Worm (Caenorhabditis elegans) whole organism, L3 larva: ENCODE data around the gene Y70G10A.4.
A peak's percentile ranks its signal among the peaks of the same experiment; 100 is the strongest.

Experiments
- ZK546.5 ChIP-seq: sonication (generic microtip); optimal IDR thresholded peaks from 2 replicates; lab custom pipeline; 2017; ENCODE audit warnings: missing biosample characterization, missing genetic modification characterization
- aly-2 ChIP-seq: fragments of 150-350 bp; optimal IDR thresholded peaks from 2 replicates; lab custom pipeline; 2014; ENCODE audit warnings: missing biosample characterization, missing genetic modification characterization
- ceh-28 ChIP-seq: fragments of 150-350 bp; optimal IDR thresholded peaks from 2 replicates; lab custom pipeline; 2014; ENCODE audit warnings: missing biosample characterization, missing genetic modification reagents, missing genetic modification characterization
- ceh-9 ChIP-seq: sonication (generic microtip); optimal IDR thresholded peaks from 2 replicates; lab custom pipeline; 2018; ENCODE audit warnings: missing biosample characterization, missing genetic modification characterization
- daf-12 ChIP-seq: fragments of 150-350 bp; optimal IDR thresholded peaks from 2 replicates; lab custom pipeline; 2014; ENCODE audit warnings: missing biosample characterization, missing genetic modification reagents, missing genetic modification characterization
- egl-27 ChIP-seq: sonication (generic microtip); optimal IDR thresholded peaks from 4 replicates; lab custom pipeline; 2017; ENCODE audit warnings: missing biosample characterization, missing genetic modification reagents, missing genetic modification characterization
- egl-5 ChIP-seq: fragments of 150-350 bp; optimal IDR thresholded peaks from 2 replicates; lab custom pipeline; 2017; ENCODE audit warnings: missing biosample characterization, missing genetic modification reagents, missing genetic modification characterization, inconsistent platforms
- elt-2 ChIP-seq: sonication (generic microtip); optimal IDR thresholded peaks from 2 replicates; lab custom pipeline; 2016; ENCODE audit warnings: missing genetic modification reagents, mild to moderate bottlenecking, missing genetic modification characterization, missing compliant biosample characterization
- elt-3 ChIP-seq, 3 experiments: fragments of 150-350 bp in 1 of 3; sonication (generic microtip) in 2 of 3; optimal IDR thresholded peaks; 2 replicates in 2 of 3; 4 replicates in 1 of 3; lab custom pipeline; 2014 to 2017; ENCODE audit warnings: missing biosample characterization in 3 of 3, missing genetic modification characterization in 3 of 3
- fkh-2 ChIP-seq: fragments of 150-350 bp; optimal IDR thresholded peaks from 2 replicates; lab custom pipeline; 2014; ENCODE audit warnings: missing biosample characterization, missing genetic modification reagents, missing genetic modification characterization
- fos-1 ChIP-seq: fragments of 150-350 bp; optimal IDR thresholded peaks from 2 replicates; lab custom pipeline; 2014; ENCODE audit warnings: missing biosample characterization, missing genetic modification characterization
- hmg-11 ChIP-seq: sonication (generic microtip); optimal IDR thresholded peaks from 2 replicates; lab custom pipeline; 2016; ENCODE audit warnings: missing genetic modification characterization, missing compliant biosample characterization
- jun-1 ChIP-seq: fragments of 150-350 bp; optimal IDR thresholded peaks from 2 replicates; lab custom pipeline; 2014; ENCODE audit warnings: missing biosample characterization, missing genetic modification reagents, missing genetic modification characterization
- lin-39 ChIP-seq: fragments of 150-350 bp; optimal IDR thresholded peaks from 2 replicates; lab custom pipeline; 2018; ENCODE audit warnings: missing biosample characterization, missing genetic modification reagents, missing genetic modification characterization
- lsy-12 ChIP-seq: sonication (generic microtip); optimal IDR thresholded peaks from 2 replicates; lab custom pipeline; 2016; ENCODE audit warnings: mild to moderate bottlenecking, missing genetic modification characterization, missing compliant biosample characterization
- mdl-1 ChIP-seq: fragments of 150-350 bp; optimal IDR thresholded peaks from 2 replicates; lab custom pipeline; 2014; ENCODE audit warnings: missing biosample characterization, missing genetic modification characterization
- mml-1 ChIP-seq: fragments of 150-350 bp; sonication (generic microtip); optimal IDR thresholded peaks from 3 replicates; lab custom pipeline; 2014; ENCODE audit warnings: missing biosample characterization, missing genetic modification characterization
- nfya-1 ChIP-seq: sonication (generic microtip); optimal IDR thresholded peaks from 2 replicates; lab custom pipeline; 2017; ENCODE audit warnings: missing genetic modification characterization, mild to moderate bottlenecking, missing compliant biosample characterization, antibody characterized with exemption, moderate library complexity; ENCODE audit not compliant: insufficient read depth
- nhr-11 ChIP-seq: fragments of 150-350 bp; optimal IDR thresholded peaks from 2 replicates; lab custom pipeline; 2014; ENCODE audit warnings: missing biosample characterization, missing genetic modification characterization
- nhr-12 ChIP-seq: fragments of 150-350 bp; optimal IDR thresholded peaks from 2 replicates; lab custom pipeline; 2014; ENCODE audit warnings: missing biosample characterization, missing genetic modification characterization
- nhr-23 ChIP-seq: fragments of 150-350 bp; optimal IDR thresholded peaks from 2 replicates; lab custom pipeline; 2014; ENCODE audit warnings: missing biosample characterization, missing genetic modification reagents, missing genetic modification characterization
- nhr-237 ChIP-seq: fragments of 150-350 bp; optimal IDR thresholded peaks from 2 replicates; lab custom pipeline; 2014; ENCODE audit warnings: missing biosample characterization, missing genetic modification characterization
- nhr-25 ChIP-seq: sonication (generic microtip); optimal IDR thresholded peaks from 2 replicates; lab custom pipeline; 2017; ENCODE audit warnings: missing biosample characterization, missing genetic modification characterization
- nhr-28 ChIP-seq: fragments of 150-350 bp; optimal IDR thresholded peaks from 2 replicates; lab custom pipeline; 2014; ENCODE audit warnings: missing biosample characterization, missing genetic modification characterization
- nhr-43 ChIP-seq: sonication (generic microtip); optimal IDR thresholded peaks from 2 replicates; lab custom pipeline; 2016; ENCODE audit warnings: mild to moderate bottlenecking, missing genetic modification characterization, missing compliant biosample characterization; ENCODE audit not compliant: poor library complexity, severe bottlenecking
- nhr-67 ChIP-seq: fragments of 150-350 bp; optimal IDR thresholded peaks from 2 replicates; lab custom pipeline; 2014; ENCODE audit warnings: missing biosample characterization, missing genetic modification characterization
- nhr-76 ChIP-seq: fragments of 150-350 bp; sonication (generic microtip); optimal IDR thresholded peaks from 5 replicates; lab custom pipeline; 2014; ENCODE audit warnings: missing biosample characterization, missing genetic modification characterization
- nhr-77 ChIP-seq: fragments of 150-350 bp; optimal IDR thresholded peaks from 2 replicates; lab custom pipeline; 2014; ENCODE audit warnings: missing biosample characterization, missing genetic modification characterization
- pha-4 ChIP-seq: fragments of 150-350 bp; optimal IDR thresholded peaks from 2 replicates; lab custom pipeline; 2014; ENCODE audit warnings: missing biosample characterization, missing genetic modification reagents, missing genetic modification characterization
- pqm-1 ChIP-seq: fragments of 150-350 bp; optimal IDR thresholded peaks from 2 replicates; lab custom pipeline; 2017; ENCODE audit warnings: missing biosample characterization, missing genetic modification characterization, inconsistent platforms
- sea-2 ChIP-seq: fragments of 150-350 bp; sonication (generic microtip); optimal IDR thresholded peaks from 4 replicates; lab custom pipeline; 2014; ENCODE audit warnings: missing biosample characterization, missing genetic modification reagents, missing genetic modification characterization
- skn-1 ChIP-seq: fragments of 150-350 bp; optimal IDR thresholded peaks from 2 replicates; lab custom pipeline; 2014; ENCODE audit warnings: missing biosample characterization, missing genetic modification characterization
- snpc-4 ChIP-seq: fragments of 150-350 bp; optimal IDR thresholded peaks from 2 replicates; lab custom pipeline; 2014; ENCODE audit warnings: missing biosample characterization, missing genetic modification characterization
- tbx-2 ChIP-seq: sonication (generic microtip); optimal IDR thresholded peaks from 2 replicates; lab custom pipeline; 2016; ENCODE audit warnings: mild to moderate bottlenecking, missing genetic modification characterization, missing compliant biosample characterization
- unc-39 ChIP-seq: sonication (generic microtip); optimal IDR thresholded peaks from 4 replicates; lab custom pipeline; 2017; ENCODE audit warnings: missing biosample characterization, missing genetic modification characterization
- zag-1 ChIP-seq: fragments of 150-350 bp; optimal IDR thresholded peaks from 2 replicates; lab custom pipeline; 2014; ENCODE audit warnings: missing biosample characterization, missing genetic modification characterization
- ztf-11 ChIP-seq: fragments of 150-350 bp; optimal IDR thresholded peaks from 2 replicates; lab custom pipeline; 2014; ENCODE audit warnings: missing biosample characterization, missing genetic modification characterization
- ztf-4 ChIP-seq: fragments of 150-350 bp; optimal IDR thresholded peaks from 2 replicates; lab custom pipeline; 2014; ENCODE audit warnings: missing biosample characterization, missing genetic modification characterization

Gene Y70G10A.4

ce11 chrIII:10197416-10197815, 24.5 kb upstream of the Y70G10A.4 start, which contains the start of gene dod-6:
TSS of gene dod-6 (plus strand) at chrIII:10197716.
- no peak for TF ChIP-seq nhr-76 (tag; lab: Kevin White, UChicago)
- no peak for TF ChIP-seq fkh-2 (tag; lab: Kevin White, UChicago)
- TF ChIP-seq sea-2 = no peak
- TF ChIP-seq lsy-12 (tag; lab: Kevin White, UChicago) = no peak
- no peak for TF ChIP-seq nhr-28 (tag; lab: Kevin White, UChicago)
- no peak for TF ChIP-seq pha-4 (tag; lab: Kevin White, UChicago)
- TF ChIP-seq nhr-23 (tag; lab: Kevin White, UChicago) = no peak
- TF ChIP-seq nfya-1 = no peak
- no peak for TF ChIP-seq aly-2
- TF ChIP-seq nhr-237 (tag; lab: Kevin White, UChicago) = no peak
- TF ChIP-seq nhr-12 = no peak
- no peak for TF ChIP-seq lin-39 (tag; lab: Kevin White, UChicago)
- no peak for TF ChIP-seq egl-5 (tag; lab: Kevin White, UChicago)
- TF ChIP-seq mml-1 = no peak
- no peak for TF ChIP-seq pqm-1 (tag; lab: Kevin White, UChicago)
- no peak for TF ChIP-seq egl-27 (tag; lab: Kevin White, UChicago)
- no peak for TF ChIP-seq skn-1 (tag; lab: Kevin White, UChicago)
- no peak for TF ChIP-seq ztf-11 (tag; lab: Kevin White, UChicago)
- no peak for TF ChIP-seq ztf-4 (tag; lab: Kevin White, UChicago)

ce11 chrIII:10199052-10199451, 22.9 kb upstream of the Y70G10A.4 start, which contains the start of gene T20G5.8:
TSS of gene T20G5.8 (plus strand) at chrIII:10199352.
- TF ChIP-seq nhr-76 (tag; lab: Kevin White, UChicago) = no peak
- no peak for TF ChIP-seq lsy-12 (tag; lab: Kevin White, UChicago)
- TF ChIP-seq ztf-4 (tag; lab: Kevin White, UChicago) = no peak
- no peak for TF ChIP-seq nhr-43 (tag; lab: Kevin White, UChicago)
- TF ChIP-seq elt-2 (tag; lab: Kevin White, UChicago) = no peak
- TF ChIP-seq zag-1 (tag; lab: Kevin White, UChicago) = no peak
- TF ChIP-seq nhr-11 (tag; lab: Kevin White, UChicago) = no peak
- no peak for TF ChIP-seq nfya-1
- TF ChIP-seq nhr-25 = no peak
- no peak for TF ChIP-seq jun-1 (tag; lab: Kevin White, UChicago)
- TF ChIP-seq ztf-11 (tag; lab: Kevin White, UChicago) = no peak
- no peak for TF ChIP-seq pqm-1 (tag; lab: Kevin White, UChicago)
- TF ChIP-seq fos-1 (tag; lab: Kevin White, UChicago) = no peak
- no peak for TF ChIP-seq skn-1 (tag; lab: Kevin White, UChicago)
- TF ChIP-seq ceh-28 (tag; lab: Kevin White, UChicago) = no peak
- no peak for TF ChIP-seq egl-27 (tag; lab: Kevin White, UChicago)
- no peak for TF ChIP-seq tbx-2 (tag; lab: Kevin White, UChicago)
- TF ChIP-seq mdl-1 = no peak

ce11 chrIII:10201235-10201634, 20.7 kb upstream of the Y70G10A.4 start, which contains the start of the genes T20G5.13 and T20G5.12:
TSS of gene T20G5.13 (minus strand) at chrIII:10201335.
TSS of gene T20G5.12 (plus strand) at chrIII:10201604.
- TF ChIP-seq zag-1 (tag; lab: Kevin White, UChicago) (no peak), daf-12 (tag; lab: Kevin White, UChicago) (no peak), nhr-12 (no peak), fos-1 (tag; lab: Kevin White, UChicago) (no peak)

ce11 chrIII:10202391-10202790, 19.6 kb upstream of the Y70G10A.4 start:
- no peak for TF ChIP-seq nhr-77
- peak; percentile 41 for TF ChIP-seq nhr-25

- TF ChIP-seq nfya-1 (peak; percentile 72), nhr-25 (peak; percentile 35), nhr-12 (no peak), aly-2 (no peak), fkh-2 (tag; lab: Kevin White, UChicago) (no peak), hmg-11 (tag; lab: Kevin White, UChicago) (no peak), snpc-4 (tag; lab: Kevin White, UChicago) (no peak), elt-3 (tag; optimal IDR thresholded peaks at IDR 0.05; lab: Kevin White, UChicago) (no peak), egl-5 (tag; lab: Kevin White, UChicago) (no peak), skn-1 (tag; lab: Kevin White, UChicago) (peak; percentile 18), pha-4 (tag; lab: Kevin White, UChicago) (peak; percentile 34), sea-2 (no peak), elt-2 (tag; lab: Kevin White, UChicago) (peak; percentile 44), nhr-23 (tag; lab: Kevin White, UChicago) (no peak), ceh-9 (tag; lab: Kevin White, UChicago) (no peak), fos-1 (tag; lab: Kevin White, UChicago) (no peak), unc-39 (no peak), lsy-12 (tag; lab: Kevin White, UChicago) (no peak), jun-1 (tag; lab: Kevin White, UChicago) (peak; percentile 17), egl-27 (tag; lab: Kevin White, UChicago) (no peak), ZK546.5 (tag; lab: Kevin White, UChicago) (no peak), nhr-28 (tag; lab: Kevin White, UChicago) (no peak), nhr-11 (tag; lab: Kevin White, UChicago) (no peak), zag-1 (tag; lab: Kevin White, UChicago) (no peak), nhr-67 (tag; lab: Kevin White, UChicago) (no peak), mml-1 (no peak), ztf-11 (tag; lab: Kevin White, UChicago) (no peak)
These were observed 18.8 kb upstream of the Y70G10A.4 start, which contains the start of gene chc-1 for ce11 chrIII:10202894-10203871. TSS of gene chc-1 (plus strand) at chrIII:10203821.
